Fruit fly (Drosophila melanogaster) whole organism, pupa: Measurements from ENCODE around the gene Tmtc4.

Experiments used
- CG10348 ChIP-seq: fragments of 200-800 bp; sonication (Bioruptor generic); IDR thresholded peaks from 2 replicates; pipeline ENCODE4 v1.3.6; 2022; ENCODE audit warnings: missing biosample characterization, missing genetic modification characterization
- CG12605 ChIP-seq: fragments of 200-800 bp; sonication (Bioruptor generic); IDR thresholded peaks from 2 replicates; pipeline ENCODE4 v1.3.6; 2022; ENCODE audit warnings: missing biosample characterization, missing genetic modification characterization
- CG13204 ChIP-seq: fragments of 200-800 bp; sonication (Bioruptor generic); optimal IDR thresholded peaks from 2 replicates; lab custom pipeline; 2018; ENCODE audit warnings: missing biosample characterization, mild to moderate bottlenecking, missing genetic modification characterization, moderate library complexity
- CG14655 ChIP-seq: fragments of 200-800 bp; sonication (Bioruptor generic); optimal IDR thresholded peaks from 3 replicates; lab custom pipeline; 2017; ENCODE audit warnings: mild to moderate bottlenecking, missing biosample characterization, missing genetic modification reagents, missing genetic modification characterization
- CG15710 ChIP-seq: fragments of 200-800 bp; sonication (Bioruptor generic); optimal IDR thresholded peaks from 2 replicates; lab custom pipeline; 2018; ENCODE audit warnings: missing biosample characterization, mild to moderate bottlenecking, missing genetic modification characterization, moderate library complexity
- CG17806 ChIP-seq: fragments of 200-800 bp; sonication (Bioruptor generic); optimal IDR thresholded peaks from 2 replicates; lab custom pipeline; 2018; ENCODE audit warnings: missing biosample characterization, mild to moderate bottlenecking, missing genetic modification characterization, moderate library complexity
- CG32121 ChIP-seq: fragments of 200-800 bp; sonication (Bioruptor generic); IDR thresholded peaks from 2 replicates; pipeline ENCODE4 v1.3.6; 2022; ENCODE audit warnings: missing biosample characterization, missing genetic modification characterization
- CG34367 ChIP-seq: fragments of 200-800 bp; sonication (Bioruptor generic); optimal IDR thresholded peaks from 2 replicates; lab custom pipeline; 2018; ENCODE audit warnings: missing biosample characterization, mild to moderate bottlenecking, missing genetic modification characterization
- CG4496 ChIP-seq: fragments of 200-800 bp; sonication (Bioruptor generic); IDR thresholded peaks from 3 replicates; pipeline ENCODE4 v1.3.6; 2022; ENCODE audit warnings: missing biosample characterization, missing genetic modification characterization
- CG8159 ChIP-seq: fragments of 200-800 bp; sonication (Bioruptor generic); optimal IDR thresholded peaks from 3 replicates; lab custom pipeline; 2018; ENCODE audit warnings: missing biosample characterization, mild to moderate bottlenecking, missing genetic modification characterization, moderate library complexity
- CG8301 ChIP-seq: fragments of 200-800 bp; sonication (Bioruptor generic); optimal IDR thresholded peaks from 2 replicates; lab custom pipeline; 2018; ENCODE audit warnings: missing biosample characterization, mild to moderate bottlenecking, missing genetic modification characterization
- CG9948 ChIP-seq: fragments of 200-800 bp; sonication (Bioruptor generic); optimal IDR thresholded peaks from 2 replicates; lab custom pipeline; 2018; ENCODE audit warnings: missing biosample characterization, mild to moderate bottlenecking, missing genetic modification characterization, moderate library complexity
- D1 ChIP-seq: fragments of 200-800 bp; sonication (Bioruptor generic); optimal IDR thresholded peaks from 2 replicates; lab custom pipeline; 2018; ENCODE audit warnings: missing biosample characterization, mild to moderate bottlenecking, missing genetic modification characterization, moderate library complexity
- EcR ChIP-seq: fragments of 200-800 bp; sonication (Bioruptor generic); optimal IDR thresholded peaks from 3 replicates; lab custom pipeline; 2019; ENCODE audit warnings: missing biosample characterization, missing genetic modification characterization, mild to moderate bottlenecking, moderate library complexity, missing genetic modification reagents
- Ets98B ChIP-seq: fragments of 200-800 bp; sonication (Bioruptor generic); IDR thresholded peaks from 2 replicates; pipeline ENCODE4 v1.3.6; 2022; ENCODE audit warnings: missing biosample characterization, missing genetic modification characterization
- Pif1A ChIP-seq: fragments of 200-800 bp; sonication (Bioruptor generic); optimal IDR thresholded peaks from 3 replicates; lab custom pipeline; 2016; ENCODE audit warnings: missing biosample characterization, missing genetic modification characterization
- Pif1B ChIP-seq: fragments of 200-800 bp; sonication (Bioruptor generic); optimal IDR thresholded peaks from 3 replicates; lab custom pipeline; 2016; ENCODE audit warnings: missing biosample characterization, missing genetic modification characterization
- Snoo ChIP-seq: fragments of 200-800 bp; sonication (Bioruptor generic); optimal IDR thresholded peaks from 3 replicates; lab custom pipeline; 2017; ENCODE audit warnings: missing biosample characterization, mild to moderate bottlenecking, missing genetic modification characterization, inconsistent platforms
- fd96Ca ChIP-seq: fragments of 200-800 bp; sonication (Bioruptor generic); IDR thresholded peaks from 3 replicates; pipeline ENCODE4 v1.3.6; 2022; ENCODE audit warnings: missing biosample characterization, missing genetic modification characterization
- gl ChIP-seq: fragments of 200-800 bp; sonication (Bioruptor generic); optimal IDR thresholded peaks from 2 replicates; lab custom pipeline; 2018; ENCODE audit warnings: missing biosample characterization, mild to moderate bottlenecking, missing genetic modification characterization
- rn ChIP-seq: fragments of 200-800 bp; sonication (Bioruptor generic); IDR thresholded peaks from 2 replicates; pipeline ENCODE4 v1.3.6; 2022; ENCODE audit warnings: missing biosample characterization, missing genetic modification characterization

Gene Tmtc4

DNA sequence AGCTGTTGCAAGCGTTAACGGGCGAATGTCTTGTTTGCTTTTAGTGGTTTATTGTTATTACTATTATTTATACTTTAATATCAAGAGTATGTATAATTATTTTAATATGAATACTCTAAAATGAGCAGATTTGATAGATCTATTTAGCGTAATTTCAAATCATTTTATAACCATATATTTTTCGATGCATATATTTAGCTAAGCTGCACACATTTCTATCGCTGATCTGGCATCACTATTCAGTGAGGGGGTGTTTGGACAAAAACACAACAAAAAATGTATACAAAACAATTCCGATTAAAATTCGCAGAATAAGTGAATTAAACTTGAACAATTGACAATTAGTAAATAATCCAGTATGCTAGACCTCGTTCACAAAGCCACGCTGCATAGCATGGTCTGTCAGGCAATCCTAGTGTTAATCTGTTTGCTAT is at the start of gene Tmtc4, which contains the start of gene Trs33:
TSS of gene Tmtc4 (plus strand) at position 233 of the 434 bp plus-strand sequence.
TSS of gene Trs33 (minus strand) at position 3 of the 434 bp plus-strand sequence.
- TF ChIP-seq Snoo (peak; percentile 28), CG17806 (peak; percentile 15), EcR (peak; percentile 9), Pif1B (GFP tag; lab: Kevin White, UChicago) (no peak), Pif1A (no peak), CG32121 (GFP tag; lab: Robert Waterston, UW) (0 out of 2 replicates have a peak, but pooled peaks have one; percentile 13), CG15710 (tag; lab: Kevin White, UChicago) (peak; percentile 39), CG9948 (peak; percentile 6)
- TF ChIP-seq, all 21 proteins: peak for 6

DNA sequence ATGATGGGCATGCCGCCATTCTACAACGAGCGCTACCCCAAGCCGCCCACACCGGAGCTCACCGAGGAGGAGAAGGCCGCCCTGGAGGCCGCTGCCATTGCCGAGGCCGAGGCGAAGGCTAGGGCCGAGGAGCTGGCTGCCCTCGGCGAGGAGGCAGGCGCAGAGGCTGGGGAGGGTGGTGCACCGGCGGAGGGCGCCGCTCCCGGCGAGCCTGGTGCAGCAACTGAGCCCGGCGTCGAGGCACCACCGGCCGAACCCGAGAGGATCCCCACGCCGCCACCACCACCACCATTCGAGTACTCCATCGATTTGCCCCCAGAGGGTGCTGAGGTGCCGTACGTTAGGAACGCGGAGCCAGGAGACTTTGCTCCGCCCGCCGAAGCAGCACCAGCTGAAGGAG is 45.8 kb upstream of the Tmtc4 start:
- no peak for TF ChIP-seq CG12605 (GFP tag; lab: Robert Waterston, UW)
- no peak for TF ChIP-seq Snoo
- no peak for TF ChIP-seq CG32121 (GFP tag; lab: Robert Waterston, UW)
- no peak for TF ChIP-seq CG9948
- no peak for TF ChIP-seq Pif1B (GFP tag; lab: Kevin White, UChicago)
- TF ChIP-seq CG14655 (GFP tag; lab: Kevin White, UChicago) = no peak
- no peak for TF ChIP-seq CG34367 (tag; lab: Kevin White, UChicago)
- TF ChIP-seq CG8301 (tag; lab: Kevin White, UChicago) = no peak
- no peak for TF ChIP-seq CG8159 (tag; lab: Kevin White, UChicago)

- no peak for TF ChIP-seq CG8159 (tag; lab: Kevin White, UChicago)
- no peak for TF ChIP-seq gl (tag; lab: Kevin White, UChicago)
- TF ChIP-seq CG13204 (GFP tag; lab: Kevin White, UChicago) = no peak
- TF ChIP-seq CG32121 (GFP tag; lab: Robert Waterston, UW) = no peak
- TF ChIP-seq, all 21 proteins: peak for 0
Observed at dm6 chr3R:15309924-15310323, 41.1 kb upstream of the Tmtc4 start, which contains the start of gene Tm2. Tm2 (plus strand) TSS chr3R:15310193.

- TF ChIP-seq CG10348 (GFP tag; lab: Robert Waterston, UW) (no peak), CG32121 (GFP tag; lab: Robert Waterston, UW) (no peak), CG15710 (tag; lab: Kevin White, UChicago) (no peak), EcR (no peak), CG4496 (GFP tag; lab: Robert Waterston, UW) (no peak), Ets98B (GFP tag; lab: Robert Waterston, UW) (no peak), CG12605 (GFP tag; lab: Robert Waterston, UW) (no peak), CG14655 (GFP tag; lab: Kevin White, UChicago) (no peak), Pif1B (GFP tag; lab: Kevin White, UChicago) (no peak), CG8301 (tag; lab: Kevin White, UChicago) (no peak), CG13204 (GFP tag; lab: Kevin White, UChicago) (no peak), CG8159 (tag; lab: Kevin White, UChicago) (no peak)
Observed at dm6 chr3R:15310695-15311094, 40.3 kb upstream of the Tmtc4 start.

- no peak for TF ChIP-seq Pif1B (GFP tag; lab: Kevin White, UChicago)
- TF ChIP-seq CG8159 (tag; lab: Kevin White, UChicago) = no peak
- TF ChIP-seq CG34367 (tag; lab: Kevin White, UChicago) = no peak
- no peak for TF ChIP-seq CG8301 (tag; lab: Kevin White, UChicago)
- no peak for TF ChIP-seq CG32121 (GFP tag; lab: Robert Waterston, UW)
- TF ChIP-seq CG4496 (GFP tag; lab: Robert Waterston, UW) = no peak
- no peak for TF ChIP-seq Pif1A
- TF ChIP-seq Ets98B (GFP tag; lab: Robert Waterston, UW) = no peak
- TF ChIP-seq EcR = no peak
- TF ChIP-seq D1 (tag; lab: Kevin White, UChicago) = no peak
- no peak for TF ChIP-seq gl (tag; lab: Kevin White, UChicago)
- TF ChIP-seq CG13204 (GFP tag; lab: Kevin White, UChicago) = no peak
- TF ChIP-seq CG15710 (tag; lab: Kevin White, UChicago) = no peak
- TF ChIP-seq CG17806 = no peak
- TF ChIP-seq fd96Ca (GFP tag; lab: Robert Waterston, UW) = no peak
- no peak for TF ChIP-seq Snoo
- TF ChIP-seq CG14655 (GFP tag; lab: Kevin White, UChicago) = no peak
- no peak for TF ChIP-seq CG9948
- no peak for TF ChIP-seq CG10348 (GFP tag; lab: Robert Waterston, UW)
- no peak for TF ChIP-seq rn (GFP tag; lab: Robert Waterston, UW)
Observed at dm6 chr3R:15313836-15314235, 37.2 kb upstream of the Tmtc4 start.

- no peak for TF ChIP-seq CG10348 (GFP tag; lab: Robert Waterston, UW)
Observed at dm6 chr3R:15316326-15316725, 34.7 kb upstream of the Tmtc4 start, which contains the start of gene CG14866. CG14866 (plus strand) TSS chr3R:15316471.
